Worm (Caenorhabditis elegans) whole organism, L3 larva: ENCODE measurements around the gene F53F8.7.

ENCODE experiments used
- R02D3.7 ChIP-seq: fragments of 150-350 bp; optimal IDR thresholded peaks from 2 replicates; lab custom pipeline; 2014; ENCODE audit warnings: missing biosample characterization, missing genetic modification characterization
- ceh-82 ChIP-seq: fragments of 150-350 bp; optimal IDR thresholded peaks from 2 replicates; lab custom pipeline; 2014; ENCODE audit warnings: missing biosample characterization, missing genetic modification characterization
- elt-2 ChIP-seq: sonication (generic microtip); optimal IDR thresholded peaks from 2 replicates; lab custom pipeline; 2016; ENCODE audit warnings: missing genetic modification reagents, mild to moderate bottlenecking, missing genetic modification characterization, missing compliant biosample characterization
- lsy-12 ChIP-seq: sonication (generic microtip); optimal IDR thresholded peaks from 2 replicates; lab custom pipeline; 2016; ENCODE audit warnings: mild to moderate bottlenecking, missing genetic modification characterization, missing compliant biosample characterization
- nhr-28 ChIP-seq: fragments of 150-350 bp; optimal IDR thresholded peaks from 2 replicates; lab custom pipeline; 2014; ENCODE audit warnings: missing biosample characterization, missing genetic modification characterization

DNA sequence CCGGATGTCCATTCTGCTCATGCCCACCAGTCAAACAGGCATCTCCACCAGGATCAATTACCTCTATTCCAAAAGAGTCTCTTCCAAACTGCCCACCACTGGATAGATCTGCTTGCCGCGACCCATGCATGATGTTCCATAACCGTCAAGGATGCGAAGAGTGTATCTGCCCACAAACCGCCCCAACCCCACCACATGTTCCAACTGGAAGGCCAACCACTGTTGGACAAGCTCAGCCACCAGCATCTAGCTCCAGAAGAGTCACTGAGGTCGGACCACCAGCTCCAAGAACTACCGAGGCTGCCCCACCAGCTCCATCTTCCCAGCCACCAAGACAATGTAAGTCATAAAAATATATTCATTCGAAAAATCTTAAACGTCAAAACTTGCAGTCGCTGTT lies 27.5 kb downstream of the F53F8.7 start:
- TF ChIP-seq elt-2 (tag; lab: Kevin White, UChicago): no peak
- TF ChIP-seq R02D3.7 (tag; lab: Kevin White, UChicago): no peak
- TF ChIP-seq lsy-12: no peak
- TF ChIP-seq ceh-82 (tag; lab: Kevin White, UChicago): no peak
- no peak for TF ChIP-seq nhr-28 (tag; lab: Kevin White, UChicago)
